Worm (Caenorhabditis elegans) whole organism, L3 larva: ENCODE data around the gene tmem-231.

Experiments
- nhr-12 ChIP-seq: fragments of 150-350 bp; optimal IDR thresholded peaks from 2 replicates; lab custom pipeline; 2014; ENCODE audit warnings: missing biosample characterization, missing genetic modification characterization
- nhr-28 ChIP-seq: fragments of 150-350 bp; optimal IDR thresholded peaks from 2 replicates; lab custom pipeline; 2014; ENCODE audit warnings: missing biosample characterization, missing genetic modification characterization
- nhr-43 ChIP-seq: sonication (generic microtip); optimal IDR thresholded peaks from 2 replicates; lab custom pipeline; 2016; ENCODE audit warnings: mild to moderate bottlenecking, missing genetic modification characterization, missing compliant biosample characterization; ENCODE audit not compliant: poor library complexity, severe bottlenecking
- unc-39 ChIP-seq: sonication (generic microtip); optimal IDR thresholded peaks from 4 replicates; lab custom pipeline; 2017; ENCODE audit warnings: missing biosample characterization, missing genetic modification characterization
- unc-62 ChIP-seq: fragments of 150-350 bp; sonication (generic microtip); optimal IDR thresholded peaks from 4 replicates; lab custom pipeline; 2014; ENCODE audit warnings: missing biosample characterization, missing genetic modification reagents, missing genetic modification characterization
- zag-1 ChIP-seq: fragments of 150-350 bp; optimal IDR thresholded peaks from 2 replicates; lab custom pipeline; 2014; ENCODE audit warnings: missing biosample characterization, missing genetic modification characterization
- ztf-11 ChIP-seq: fragments of 150-350 bp; optimal IDR thresholded peaks from 2 replicates; lab custom pipeline; 2014; ENCODE audit warnings: missing biosample characterization, missing genetic modification characterization

ce11 chrIV:8380266-8380850 is 46.2 kb upstream of the tmem-231 start:
- TF ChIP-seq zag-1 (no peak), nhr-43 (tag; lab: Kevin White, UChicago) (no peak), nhr-28 (no peak), unc-39 (tag; lab: Kevin White, UChicago) (no peak), ztf-11 (tag; lab: Kevin White, UChicago) (no peak), unc-62 (no peak), nhr-12 (tag; lab: Kevin White, UChicago) (no peak)
